Fruit fly (Drosophila melanogaster): ENCODE measurements around the gene CG3625.

DNA sequence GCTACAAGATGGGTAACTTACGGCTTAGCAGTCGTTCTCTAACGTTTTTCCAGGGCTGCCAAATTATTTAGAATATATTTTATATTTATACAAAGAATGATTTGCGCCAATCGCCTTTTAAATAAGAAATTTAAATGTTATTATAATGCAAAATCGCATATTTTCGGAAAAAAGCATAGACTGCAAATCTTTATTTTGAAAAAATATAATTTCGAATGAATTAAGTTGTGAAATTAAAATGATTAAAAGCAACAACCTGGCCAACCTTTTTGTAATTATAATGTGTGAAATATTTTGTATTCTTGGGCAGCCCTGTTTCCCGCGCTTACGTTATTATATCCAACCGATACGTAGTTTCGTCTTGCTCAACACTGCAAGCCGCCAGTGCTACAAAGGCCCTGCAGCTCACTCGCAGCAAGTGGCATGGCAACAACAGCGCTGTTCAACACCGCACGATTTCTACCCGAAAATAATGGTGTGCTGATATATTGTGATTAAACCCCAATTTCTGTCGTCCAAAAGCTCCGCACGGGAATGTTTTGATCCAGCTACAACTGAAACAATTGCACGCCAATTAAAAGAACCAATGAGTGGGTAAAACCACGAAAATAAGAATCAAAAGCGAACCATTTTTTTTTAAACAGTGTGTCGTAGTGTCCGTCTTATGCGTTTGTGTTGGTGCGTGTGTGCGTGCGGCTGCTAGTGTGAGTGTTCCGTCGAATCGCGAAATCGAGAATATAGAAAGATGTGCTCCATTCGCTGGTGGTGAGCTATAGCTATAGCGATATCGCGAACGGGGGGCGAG, 6.1 kb upstream of the CG3625 start, which contains the start of gene Pi3K21B:
- TF ChIP-seq psq (GFP tag; optimal IDR thresholded peaks at IDR 0.05) (peak; percentile 85), jim (GFP tag; optimal IDR thresholded peaks at IDR 0.05) (peak; percentile 92), Myc (optimal IDR thresholded peaks at IDR 0.05) (no peak), lola (GFP tag; optimal IDR thresholded peaks at IDR 0.05) (no peak), pan (optimal IDR thresholded peaks at IDR 0.05) (no peak), OdsH (GFP tag; optimal IDR thresholded peaks at IDR 0.05) (peak; percentile 89), Rel (GFP tag; optimal IDR thresholded peaks at IDR 0.05) (no peak), Rel (tag; optimal IDR thresholded peaks at IDR 0.05) (peak; percentile 25), Vsx2 (GFP tag; optimal IDR thresholded peaks at IDR 0.05; ENCODE audit: partially characterized antibody) (no peak), brk (GFP tag; optimal IDR thresholded peaks at IDR 0.05) (peak; percentile 76), sv (GFP tag; optimal IDR thresholded peaks at IDR 0.05) (peak; percentile 91), tai (GFP tag; optimal IDR thresholded peaks at IDR 0.05) (peak; percentile 98), fru (GFP tag; optimal IDR thresholded peaks at IDR 0.05) (peak; percentile 92), Sp1 (GFP tag; optimal IDR thresholded peaks at IDR 0.05) (peak; percentile 92), CrebA (GFP tag; optimal IDR thresholded peaks at IDR 0.05; ENCODE audit: borderline replicate concordance) (no peak)

All from whole organism, wandering third instar larva.